Fruit fly (Drosophila melanogaster) whole organism, embryonic: ENCODE results near the gene CG7985.

ENCODE experiments used
- Bgb ChIP-seq: fragments of 200-800 bp; sonication (Bioruptor generic); IDR thresholded peaks from 2 replicates; pipeline ENCODE4 v1.3.6; 2022; ENCODE audit warnings: missing biosample characterization, missing genetic modification characterization; ENCODE audit not compliant: partially characterized antibody
- CG10267 ChIP-seq: fragments of 200-800 bp; sonication (Bioruptor generic); optimal IDR thresholded peaks from 2 replicates; lab custom pipeline; 2018; ENCODE audit warnings: missing biosample characterization, mild to moderate bottlenecking, missing genetic modification characterization, moderate library complexity
- CG11093 ChIP-seq: fragments of 200-800 bp; sonication (Bioruptor generic); IDR thresholded peaks from 3 replicates; pipeline ENCODE4 v1.3.6; 2022; ENCODE audit warnings: missing biosample characterization, missing genetic modification characterization
- CG11247 ChIP-seq: fragments of 200-800 bp; sonication (Bioruptor generic); IDR thresholded peaks from 2 replicates; pipeline ENCODE4 v1.3.6; 2022; ENCODE audit warnings: missing biosample characterization, missing genetic modification characterization
- CG12659 ChIP-seq: fragments of 200-800 bp; sonication (Bioruptor generic); optimal IDR thresholded peaks from 3 replicates; lab custom pipeline; 2017; ENCODE audit warnings: mild to moderate bottlenecking, missing biosample characterization, missing genetic modification reagents, missing genetic modification characterization
- CG13123 ChIP-seq: fragments of 200-800 bp; sonication (Bioruptor generic); optimal IDR thresholded peaks from 2 replicates; lab custom pipeline; 2016; ENCODE audit warnings: missing biosample characterization, missing genetic modification characterization
- CG13894 ChIP-seq: fragments of 200-800 bp; sonication (Bioruptor generic); optimal IDR thresholded peaks from 3 replicates; lab custom pipeline; 2018; ENCODE audit warnings: missing biosample characterization, mild to moderate bottlenecking, missing genetic modification characterization, moderate library complexity
- CG14710 ChIP-seq: fragments of 200-800 bp; sonication (Bioruptor generic); optimal IDR thresholded peaks from 3 replicates; lab custom pipeline; 2019; ENCODE audit warnings: missing biosample characterization, mild to moderate bottlenecking, missing genetic modification characterization, moderate library complexity
- CG14860 ChIP-seq: fragments of 200-800 bp; sonication (Bioruptor generic); IDR thresholded peaks from 3 replicates; pipeline ENCODE4 v1.3.6; 2022; ENCODE audit warnings: missing biosample characterization, missing genetic modification characterization; ENCODE audit not compliant: partially characterized antibody
- CG15073 ChIP-seq: fragments of 200-800 bp; sonication (Bioruptor generic); optimal IDR thresholded peaks from 2 replicates; lab custom pipeline; 2016; ENCODE audit warnings: missing biosample characterization, missing genetic modification characterization
- CG17612 ChIP-seq: fragments of 200-800 bp; sonication (Bioruptor generic); IDR thresholded peaks from 2 replicates; pipeline ENCODE4 v1.3.6; 2022; ENCODE audit warnings: missing biosample characterization, missing genetic modification characterization
- CG18011 ChIP-seq: fragments of 200-800 bp; sonication (Bioruptor generic); optimal IDR thresholded peaks from 2 replicates; lab custom pipeline; 2017; ENCODE audit warnings: missing biosample characterization, missing genetic modification characterization, mild to moderate bottlenecking, moderate library complexity, missing genotype
- CG18476 ChIP-seq: fragments of 200-800 bp; sonication (Bioruptor generic); optimal IDR thresholded peaks from 2 replicates; lab custom pipeline; 2016; ENCODE audit warnings: missing biosample characterization, mild to moderate bottlenecking, missing genetic modification characterization
- CG2116 ChIP-seq: fragments of 200-800 bp; sonication (Bioruptor generic); optimal IDR thresholded peaks from 3 replicates; lab custom pipeline; 2018; ENCODE audit warnings: missing biosample characterization, mild to moderate bottlenecking, missing genetic modification characterization
- CG2202 ChIP-seq: fragments of 200-800 bp; sonication (Bioruptor generic); optimal IDR thresholded peaks from 2 replicates; lab custom pipeline; 2018; ENCODE audit warnings: missing biosample characterization, mild to moderate bottlenecking, missing genetic modification characterization
- CG3065 ChIP-seq: fragments of 200-800 bp; sonication (Bioruptor generic); optimal IDR thresholded peaks from 2 replicates; lab custom pipeline; 2016; ENCODE audit warnings: missing biosample characterization, missing genetic modification characterization
- CG3163 ChIP-seq: fragments of 200-800 bp; sonication (Bioruptor generic); optimal IDR thresholded peaks from 3 replicates; lab custom pipeline; 2016; ENCODE audit warnings: missing biosample characterization, missing genetic modification characterization
- CG4360 ChIP-seq: fragments of 200-800 bp; sonication (Bioruptor generic); IDR thresholded peaks from 2 replicates; pipeline ENCODE4 v1.3.6; 2022; ENCODE audit warnings: missing biosample characterization, missing genetic modification characterization
- CG4424 ChIP-seq: fragments of 200-800 bp; sonication (Bioruptor generic); optimal IDR thresholded peaks from 3 replicates; lab custom pipeline; 2016; ENCODE audit warnings: missing biosample characterization, missing genetic modification characterization
- CG5180 ChIP-seq: fragments of 200-800 bp; sonication (Bioruptor generic); optimal IDR thresholded peaks from 3 replicates; lab custom pipeline; 2017; ENCODE audit warnings: missing biosample characterization, missing genetic modification characterization, mild to moderate bottlenecking, moderate library complexity, missing genetic modification reagents
- CG5953 ChIP-seq: fragments of 200-800 bp; sonication (Bioruptor generic); IDR thresholded peaks from 2 replicates; pipeline ENCODE4 v1.3.6; 2022; ENCODE audit warnings: missing biosample characterization, missing genetic modification characterization
- CG7271 ChIP-seq: fragments of 200-800 bp; sonication (Bioruptor generic); optimal IDR thresholded peaks from 2 replicates; lab custom pipeline; 2018; ENCODE audit warnings: missing biosample characterization, mild to moderate bottlenecking, missing genetic modification characterization, moderate library complexity
- CG7987 ChIP-seq: fragments of 200-800 bp; sonication (Bioruptor generic); optimal IDR thresholded peaks from 2 replicates; lab custom pipeline; 2018; ENCODE audit warnings: missing biosample characterization, mild to moderate bottlenecking, missing genetic modification characterization, moderate library complexity
- CG8089 ChIP-seq: fragments of 200-800 bp; sonication (Bioruptor generic); optimal IDR thresholded peaks from 3 replicates; lab custom pipeline; 2016; ENCODE audit warnings: missing biosample characterization, missing genetic modification characterization
- CG8281 ChIP-seq: fragments of 200-800 bp; sonication (Bioruptor generic); optimal IDR thresholded peaks from 2 replicates; lab custom pipeline; 2018; ENCODE audit warnings: missing biosample characterization, mild to moderate bottlenecking, missing genetic modification characterization, moderate library complexity
- CG8359 ChIP-seq: fragments of 200-800 bp; sonication (Bioruptor generic); optimal IDR thresholded peaks from 2 replicates; lab custom pipeline; 2017; ENCODE audit warnings: missing biosample characterization, mild to moderate bottlenecking, missing genetic modification characterization, borderline replicate concordance
- CG9215 ChIP-seq: fragments of 200-800 bp; sonication (Bioruptor generic); IDR thresholded peaks from 2 replicates; pipeline ENCODE4 v1.3.6; 2022; ENCODE audit warnings: missing biosample characterization, missing genetic modification characterization
- CG9437 ChIP-seq: fragments of 200-800 bp; sonication (Bioruptor generic); optimal IDR thresholded peaks from 2 replicates; lab custom pipeline; 2018; ENCODE audit warnings: missing biosample characterization, mild to moderate bottlenecking, missing genetic modification characterization
- CHES-1-like ChIP-seq: fragments of 200-800 bp; sonication (Bioruptor generic); optimal IDR thresholded peaks from 2 replicates; lab custom pipeline; 2016; ENCODE audit warnings: missing biosample characterization, missing genetic modification characterization
- Elba2 ChIP-seq: fragments of 200-800 bp; sonication (Bioruptor generic); optimal IDR thresholded peaks from 3 replicates; lab custom pipeline; 2016; ENCODE audit warnings: missing biosample characterization, missing genetic modification characterization
- Hand ChIP-seq: fragments of 200-800 bp; sonication (Bioruptor generic); optimal IDR thresholded peaks from 2 replicates; lab custom pipeline; 2017; ENCODE audit warnings: mild to moderate bottlenecking, missing biosample characterization, missing genetic modification reagents, missing genetic modification characterization
- Hr39 ChIP-seq: fragments of >200 bp; optimal IDR thresholded peaks from 2 replicates; lab custom pipeline; 2017
- MBD-R2 ChIP-seq: fragments of 200-800 bp; sonication (Bioruptor generic); IDR thresholded peaks from 2 replicates; pipeline ENCODE4 v1.3.6; 2022; ENCODE audit warnings: missing biosample characterization, missing genetic modification characterization
- Myb ChIP-seq: fragments of 200-800 bp; sonication (Bioruptor generic); optimal IDR thresholded peaks from 2 replicates; lab custom pipeline; 2016; ENCODE audit warnings: missing biosample characterization, missing genetic modification characterization
- NC2β ChIP-seq: fragments of 200-800 bp; sonication (Bioruptor generic); optimal IDR thresholded peaks from 2 replicates; lab custom pipeline; 2016; ENCODE audit warnings: missing biosample characterization, missing genetic modification characterization
- Sin3A ChIP-seq: fragments of >200 bp; optimal IDR thresholded peaks from 2 replicates; lab custom pipeline; 2018
- cas ChIP-seq: fragments of 200-800 bp; sonication (Bioruptor generic); IDR thresholded peaks from 2 replicates; pipeline ENCODE4 v1.3.6; 2022; ENCODE audit warnings: missing biosample characterization, missing genetic modification characterization
- caup ChIP-seq: fragments of 200-800 bp; sonication (Bioruptor generic); optimal IDR thresholded peaks from 3 replicates; lab custom pipeline; 2017; ENCODE audit warnings: missing biosample characterization, mild to moderate bottlenecking, missing genetic modification characterization, moderate library complexity; ENCODE audit not compliant: severe bottlenecking
- crc ChIP-seq: fragments of 200-800 bp; sonication (Bioruptor generic); optimal IDR thresholded peaks from 2 replicates; lab custom pipeline; 2016; ENCODE audit warnings: missing biosample characterization, missing genetic modification characterization
- da ChIP-seq: fragments of 200-800 bp; sonication (Bioruptor generic); optimal IDR thresholded peaks from 2 replicates; lab custom pipeline; 2016; ENCODE audit warnings: missing biosample characterization, missing genetic modification characterization
- dati ChIP-seq: fragments of 200-800 bp; sonication (Bioruptor generic); IDR thresholded peaks from 2 replicates; pipeline ENCODE4 v1.3.6; 2022; ENCODE audit warnings: missing biosample characterization, missing genetic modification characterization
- dpn ChIP-seq, 2 experiments: fragments of 200-800 bp; sonication (Bioruptor generic); optimal IDR thresholded peaks; 3 replicates each; lab custom pipeline; 2016; ENCODE audit warnings: missing biosample characterization in 2 of 2, missing genetic modification characterization in 2 of 2
- eve ChIP-seq, 2 experiments: fragments of >200 bp; optimal IDR thresholded peaks; 2 replicates each; lab custom pipeline; 2017; ENCODE audit warnings: missing biosample characterization in 2 of 2, missing genetic modification characterization in 2 of 2
- ind ChIP-seq: fragments of 200-800 bp; sonication (Bioruptor generic); optimal IDR thresholded peaks from 3 replicates; lab custom pipeline; 2016; ENCODE audit warnings: missing biosample characterization, missing genetic modification characterization
- ken ChIP-seq: fragments of 200-800 bp; sonication (Bioruptor generic); IDR thresholded peaks from 3 replicates; pipeline ENCODE4 v1.3.6; 2022; ENCODE audit warnings: missing biosample characterization, missing genetic modification characterization
- pfk ChIP-seq: fragments of 200-800 bp; sonication (Bioruptor generic); optimal IDR thresholded peaks from 2 replicates; lab custom pipeline; 2018; ENCODE audit warnings: missing biosample characterization, mild to moderate bottlenecking, missing genetic modification characterization, moderate library complexity
- sisA ChIP-seq: fragments of 200-800 bp; sonication (Bioruptor generic); IDR thresholded peaks from 2 replicates; pipeline ENCODE4 v1.3.6; 2022; ENCODE audit warnings: missing biosample characterization, missing genetic modification characterization
- sug ChIP-seq: fragments of 200-800 bp; optimal IDR thresholded peaks from 2 replicates; lab custom pipeline; 2019; ENCODE audit warnings: missing biosample characterization, mild to moderate bottlenecking, missing genetic modification characterization, moderate library complexity
- tap ChIP-seq: fragments of 200-800 bp; optimal IDR thresholded peaks from 3 replicates; lab custom pipeline; 2019; ENCODE audit warnings: missing biosample characterization, mild to moderate bottlenecking, missing genetic modification characterization, moderate library complexity
- tgo ChIP-seq: fragments of 200-800 bp; sonication (Bioruptor generic); IDR thresholded peaks from 3 replicates; pipeline ENCODE4 v1.3.6; 2022; ENCODE audit warnings: missing biosample characterization, missing genetic modification characterization
- zen ChIP-seq: fragments of 200-800 bp; sonication (Bioruptor generic); optimal IDR thresholded peaks from 3 replicates; lab custom pipeline; 2018; ENCODE audit warnings: missing biosample characterization, mild to moderate bottlenecking, missing genetic modification characterization, moderate library complexity

CG7985 gene

DNA sequence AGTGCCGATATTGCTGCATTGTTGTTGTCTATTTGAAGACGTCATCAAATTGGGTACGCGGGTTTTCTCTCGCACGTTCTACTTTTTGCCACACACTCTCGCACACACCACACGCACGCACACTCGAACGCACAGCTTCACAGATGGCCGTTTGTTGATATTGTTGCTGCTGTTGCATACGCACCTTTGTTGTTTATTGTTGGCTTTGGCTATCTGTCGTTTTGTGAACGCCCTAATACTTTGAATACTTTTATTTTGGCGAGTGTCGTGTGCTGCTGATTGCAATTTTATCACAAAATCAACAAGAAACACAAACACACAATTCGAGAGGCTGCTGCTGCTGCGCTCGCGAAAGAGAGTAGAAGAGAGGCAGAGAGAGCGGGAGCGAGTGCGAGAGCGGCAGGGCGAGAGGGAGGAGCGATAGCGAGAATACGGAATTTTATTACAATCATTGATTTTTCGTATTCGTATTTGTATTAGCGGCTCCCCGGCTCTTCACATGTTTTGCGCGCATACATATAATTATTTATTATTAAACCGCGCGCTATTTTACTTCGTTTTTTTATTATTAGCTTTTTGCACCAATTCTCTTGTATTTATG is 1.0 kb upstream of the CG7985 start (continued):
- no peak for TF ChIP-seq MBD-R2 (GFP tag; lab: Robert Waterston, UW)
- TF ChIP-seq pfk: peak; percentile 39
- no peak for TF ChIP-seq Bgb (GFP tag; lab: Robert Waterston, UW)
- peak; percentile 61 for TF ChIP-seq CG2202
- TF ChIP-seq caup (GFP tag; lab: Kevin White, UChicago): peak; percentile 51
- TF ChIP-seq tap: peak; percentile 29
- no peak for TF ChIP-seq Myb (GFP tag; lab: Kevin White, UChicago)
- TF ChIP-seq CG3163: peak; percentile 27
- peak; percentile 39 for TF ChIP-seq CG14710 (tag; lab: Kevin White, UChicago)
- TF ChIP-seq CG15073: no peak
- no peak for TF ChIP-seq sisA (GFP tag; lab: Robert Waterston, UW)
- TF ChIP-seq CG18476 (GFP tag; lab: Kevin White, UChicago): peak; percentile 39
- peak; percentile 54 for TF ChIP-seq CG5180 (GFP tag; lab: Kevin White, UChicago)
- peak; percentile 49 for TF ChIP-seq da (GFP tag; lab: Kevin White, UChicago)
- TF ChIP-seq CG7987 (GFP tag; lab: Kevin White, UChicago): peak; percentile 76
- no peak for TF ChIP-seq dati
- TF ChIP-seq ind (GFP tag; lab: Kevin White, UChicago): no peak
- no peak for TF ChIP-seq ken (GFP tag; lab: Robert Waterston, UW)
- no peak for TF ChIP-seq CG12659 (GFP tag; lab: Kevin White, UChicago)
- TF ChIP-seq CG17612 (GFP tag; lab: Robert Waterston, UW): no peak
- no peak for TF ChIP-seq Sin3A (lab: Kevin White, UChicago)
- peak; percentile 20 for TF ChIP-seq NC2β
- TF ChIP-seq CG4360: no peak
- peak; percentile 15 for TF ChIP-seq CG9437 (GFP tag; lab: Kevin White, UChicago)
- TF ChIP-seq CHES-1-like (GFP tag; lab: Kevin White, UChicago): peak; percentile 44
- TF ChIP-seq CG18011 (GFP tag; lab: Kevin White, UChicago): no peak
- no peak for TF ChIP-seq CG7271
- no peak for TF ChIP-seq CG11247 (GFP tag; lab: Robert Waterston, UW)
- peak; percentile 47 for TF ChIP-seq zen (tag; lab: Kevin White, UChicago)
- TF ChIP-seq sug (tag; lab: Kevin White, UChicago): no peak
- no peak for TF ChIP-seq CG8281 (tag; lab: Kevin White, UChicago)
- TF ChIP-seq Hr39 (lab: Kevin White, UChicago): no peak
- TF ChIP-seq CG8359 (GFP tag; lab: Kevin White, UChicago): no peak
- TF ChIP-seq CG9215 (GFP tag; lab: Robert Waterston, UW): no peak
- peak; percentile 39 for TF ChIP-seq CG13123 (GFP tag; lab: Kevin White, UChicago)
- no peak for TF ChIP-seq CG3065 (GFP tag; lab: Kevin White, UChicago)
- TF ChIP-seq cas (GFP tag; lab: Robert Waterston, UW): no peak
- peak; percentile 47 for TF ChIP-seq CG8089 (GFP tag; lab: Kevin White, UChicago)
- TF ChIP-seq tgo (GFP tag; lab: Robert Waterston, UW): no peak
- TF ChIP-seq CG2116 (GFP tag; lab: Kevin White, UChicago): peak; percentile 47
- TF ChIP-seq CG5953: no peak
- TF ChIP-seq CG13894 (tag; lab: Kevin White, UChicago): no peak
- TF ChIP-seq Elba2: peak; percentile 36
- peak; percentile 12 for TF ChIP-seq CG10267 (tag; lab: Kevin White, UChicago)
- TF ChIP-seq dpn (GFP tag; optimal IDR thresholded peaks at IDR 0.05; lab: Kevin White, UChicago): peak; percentile 26 to 34
- TF ChIP-seq CG14860 (GFP tag; lab: Robert Waterston, UW): no peak
- TF ChIP-seq eve (GFP tag; optimal IDR thresholded peaks at IDR 0.05; lab: Kevin White, UChicago): no peak
- no peak for TF ChIP-seq CG11093 (GFP tag; lab: Robert Waterston, UW)
- peak; percentile 49 for TF ChIP-seq Hand
- no peak for TF ChIP-seq crc (GFP tag; lab: Kevin White, UChicago)
- TF ChIP-seq CG4424 (GFP tag; lab: Kevin White, UChicago): no peak
